Fruit fly (Drosophila melanogaster) whole organism, prepupa: ENCODE measurements around the gene CG14118.

Source experiments
- Blimp-1 ChIP-seq: fragments of 200-800 bp; sonication (Bioruptor generic); optimal IDR thresholded peaks from 3 replicates; lab custom pipeline; 2017; ENCODE audit warnings: missing biosample characterization, missing genetic modification characterization, mild to moderate bottlenecking, moderate library complexity, missing genetic modification reagents
- CG10631 ChIP-seq: fragments of 200-800 bp; sonication (Bioruptor generic); optimal IDR thresholded peaks from 2 replicates; lab custom pipeline; 2016; ENCODE audit warnings: missing biosample characterization, missing genetic modification characterization
- CG11294 ChIP-seq: fragments of 200-800 bp; sonication (Bioruptor generic); IDR thresholded peaks from 2 replicates; pipeline ENCODE4 v1.3.6; 2022; ENCODE audit warnings: missing biosample characterization, missing genetic modification characterization
- CG15336 ChIP-seq: fragments of 200-800 bp; sonication (Bioruptor generic); IDR thresholded peaks from 2 replicates; pipeline ENCODE4 v1.3.6; 2022; ENCODE audit warnings: missing biosample characterization, missing genetic modification characterization
- CG3032 ChIP-seq: fragments of 200-800 bp; optimal IDR thresholded peaks from 2 replicates; lab custom pipeline; 2019; ENCODE audit warnings: missing biosample characterization, mild to moderate bottlenecking, missing genetic modification characterization, moderate library complexity
- CG32006 ChIP-seq: fragments of 200-800 bp; sonication (Bioruptor generic); optimal IDR thresholded peaks from 3 replicates; lab custom pipeline; 2017; ENCODE audit warnings: missing biosample characterization, mild to moderate bottlenecking, missing genetic modification characterization
- CG3919 ChIP-seq: fragments of 200-800 bp; sonication (Bioruptor generic); optimal IDR thresholded peaks from 3 replicates; lab custom pipeline; 2016; ENCODE audit warnings: missing biosample characterization, missing genetic modification characterization
- CG4318 ChIP-seq: fragments of 200-800 bp; sonication (Bioruptor generic); optimal IDR thresholded peaks from 3 replicates; lab custom pipeline; 2017; ENCODE audit warnings: missing biosample characterization, mild to moderate bottlenecking, missing genetic modification characterization
- CG6163 ChIP-seq: fragments of 200-800 bp; sonication (Bioruptor generic); IDR thresholded peaks from 3 replicates; pipeline ENCODE4 v1.3.6; 2022; ENCODE audit warnings: missing biosample characterization, missing genetic modification characterization
- CG6276 ChIP-seq: fragments of 200-800 bp; sonication (Bioruptor generic); optimal IDR thresholded peaks from 2 replicates; lab custom pipeline; 2017; ENCODE audit warnings: missing biosample characterization, mild to moderate bottlenecking, missing genetic modification characterization
- CG6792 ChIP-seq: fragments of 200-800 bp; sonication (Bioruptor generic); optimal IDR thresholded peaks from 3 replicates; lab custom pipeline; 2016; ENCODE audit warnings: missing biosample characterization, missing genetic modification characterization
- CG7368 ChIP-seq: fragments of 200-800 bp; sonication (Bioruptor generic); optimal IDR thresholded peaks from 3 replicates; lab custom pipeline; 2016; ENCODE audit warnings: missing biosample characterization, missing genetic modification characterization
- CG8319 ChIP-seq: fragments of 200-800 bp; sonication (Bioruptor generic); optimal IDR thresholded peaks from 3 replicates; lab custom pipeline; 2016; ENCODE audit warnings: missing biosample characterization, missing genetic modification characterization
- CG8632 ChIP-seq: fragments of 200-800 bp; sonication (Bioruptor generic); optimal IDR thresholded peaks from 3 replicates; lab custom pipeline; 2016; ENCODE audit warnings: missing biosample characterization, missing genetic modification characterization
- Eip93F ChIP-seq: fragments of 200-800 bp; sonication (Bioruptor generic); optimal IDR thresholded peaks from 2 replicates; lab custom pipeline; 2016; ENCODE audit warnings: missing biosample characterization, mild to moderate bottlenecking, missing genetic modification characterization
- Hr39 ChIP-seq: fragments of 200-800 bp; sonication (Bioruptor generic); optimal IDR thresholded peaks from 2 replicates; lab custom pipeline; 2016; ENCODE audit warnings: missing biosample characterization, missing genetic modification characterization
- Hr4 ChIP-seq: fragments of 200-800 bp; sonication (Bioruptor generic); optimal IDR thresholded peaks from 3 replicates; lab custom pipeline; 2016; ENCODE audit warnings: missing biosample characterization, missing genetic modification characterization
- Lpt ChIP-seq: fragments of 200-800 bp; sonication (Bioruptor generic); optimal IDR thresholded peaks from 3 replicates; lab custom pipeline; 2016; ENCODE audit warnings: missing biosample characterization, missing genetic modification characterization
- OdsH ChIP-seq: fragments of 200-800 bp; sonication (Bioruptor generic); optimal IDR thresholded peaks from 3 replicates; lab custom pipeline; 2016; ENCODE audit warnings: missing biosample characterization, missing genetic modification characterization
- Sox14 ChIP-seq: fragments of 200-800 bp; sonication (Bioruptor generic); optimal IDR thresholded peaks from 3 replicates; lab custom pipeline; 2016; ENCODE audit warnings: missing biosample characterization, missing genetic modification characterization
- Sox15 ChIP-seq: fragments of 200-800 bp; sonication (Bioruptor generic); optimal IDR thresholded peaks from 3 replicates; lab custom pipeline; 2016; ENCODE audit warnings: missing biosample characterization, missing genetic modification characterization
- achi ChIP-seq: fragments of 200-800 bp; sonication (Bioruptor generic); optimal IDR thresholded peaks from 3 replicates; lab custom pipeline; 2016; ENCODE audit warnings: missing biosample characterization, missing genetic modification characterization
- cyc ChIP-seq: fragments of 200-800 bp; sonication (Bioruptor generic); optimal IDR thresholded peaks from 3 replicates; lab custom pipeline; 2016; ENCODE audit warnings: missing biosample characterization, missing genetic modification characterization
- dsx ChIP-seq: fragments of 200-800 bp; optimal IDR thresholded peaks from 3 replicates; lab custom pipeline; 2019; ENCODE audit warnings: missing biosample characterization, mild to moderate bottlenecking, missing genetic modification characterization, moderate library complexity; ENCODE audit not compliant: poor library complexity, severe bottlenecking
- eg ChIP-seq: fragments of 200-800 bp; sonication (Bioruptor generic); IDR thresholded peaks from 3 replicates; pipeline ENCODE4 v1.3.6; 2022; ENCODE audit warnings: missing biosample characterization, missing genetic modification characterization
- esn ChIP-seq: fragments of 200-800 bp; sonication (Bioruptor generic); optimal IDR thresholded peaks from 2 replicates; lab custom pipeline; 2016; ENCODE audit warnings: missing biosample characterization, mild to moderate bottlenecking, missing genetic modification characterization, moderate library complexity
- fd85E ChIP-seq: fragments of 200-800 bp; sonication (Bioruptor generic); optimal IDR thresholded peaks from 3 replicates; lab custom pipeline; 2016; ENCODE audit warnings: missing biosample characterization, missing genetic modification characterization
- fkh ChIP-seq: fragments of 200-800 bp; sonication (Bioruptor generic); optimal IDR thresholded peaks from 3 replicates; lab custom pipeline; 2017; ENCODE audit warnings: missing biosample characterization, mild to moderate bottlenecking, missing genetic modification characterization, moderate library complexity
- net ChIP-seq: fragments of 200-800 bp; sonication (Bioruptor generic); optimal IDR thresholded peaks from 3 replicates; lab custom pipeline; 2016; ENCODE audit warnings: missing biosample characterization, missing genetic modification characterization
- salr ChIP-seq, 2 experiments: fragments of 200-800 bp; sonication (Bioruptor generic); optimal IDR thresholded peaks; 3 replicates each; lab custom pipeline; 2016 to 2018; ENCODE audit warnings: missing biosample characterization in 2 of 2, missing genetic modification characterization in 2 of 2, mild to moderate bottlenecking in 1 of 2
- svp ChIP-seq: fragments of 200-800 bp; sonication (Bioruptor generic); peaks from one replicate; lab custom pipeline; 2016; ENCODE audit warnings: missing biosample characterization, missing genetic modification characterization
- vri ChIP-seq: fragments of 200-800 bp; sonication (Bioruptor generic); optimal IDR thresholded peaks from 3 replicates; lab custom pipeline; 2016; ENCODE audit warnings: missing biosample characterization, mild to moderate bottlenecking, missing genetic modification characterization

Gene CG14118

DNA sequence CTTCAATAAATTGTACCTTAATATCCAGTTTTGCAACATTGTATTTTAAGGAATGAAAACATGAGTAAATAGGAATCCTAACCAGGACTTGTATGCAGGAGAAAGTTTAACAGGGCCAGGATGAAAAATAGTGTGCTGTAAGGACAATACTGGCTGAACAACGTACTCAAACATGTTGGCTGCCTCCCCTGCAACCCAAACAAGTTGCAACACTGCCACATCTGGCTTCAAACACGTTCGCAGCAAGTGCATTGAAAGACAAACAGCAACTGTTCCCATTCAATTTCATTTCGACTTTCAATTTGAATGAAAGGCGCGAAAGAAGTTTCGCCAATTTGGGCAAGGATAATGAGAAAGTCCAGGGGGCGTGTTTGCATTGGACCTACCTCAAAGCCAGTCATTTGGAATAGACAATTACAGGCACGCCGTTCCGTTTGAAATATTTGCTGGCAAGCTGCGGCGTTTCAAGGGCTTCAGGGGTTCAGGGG is 24.5 kb upstream of the CG14118 start:
- TF ChIP-seq CG3032 (tag; lab: Kevin White, UChicago) (no peak), CG32006 (GFP tag; lab: Kevin White, UChicago) (no peak), CG6792 (GFP tag; lab: Kevin White, UChicago) (no peak), CG8319 (GFP tag; lab: Kevin White, UChicago) (no peak), fd85E (no peak), net (GFP tag; lab: Kevin White, UChicago) (no peak)

DNA sequence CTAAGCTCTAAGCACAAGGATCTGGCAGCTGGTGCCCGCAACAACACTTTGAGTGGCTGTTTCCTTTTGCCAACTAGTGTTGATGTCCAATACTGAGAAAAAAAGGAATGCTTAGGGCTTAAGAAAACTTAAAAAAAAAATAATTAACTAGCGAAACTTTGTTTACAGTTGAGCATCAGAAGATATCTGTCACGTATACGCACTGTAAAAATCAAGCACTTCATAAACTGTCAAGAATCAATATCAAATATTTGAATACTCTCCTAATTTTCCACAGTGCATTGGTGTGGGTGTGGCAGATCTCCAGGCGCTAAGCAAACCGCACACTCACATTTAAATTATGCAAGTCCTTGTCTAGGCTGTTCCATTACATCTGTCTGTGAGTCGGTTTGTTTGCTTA is 18.2 kb upstream of the CG14118 start:
- TF ChIP-seq CG4318 (no peak), Hr4 (no peak), Blimp-1 (GFP tag; lab: Kevin White, UChicago) (no peak), salr (GFP tag; optimal IDR thresholded peaks at IDR 0.05; lab: Kevin White, UChicago) (no peak), cyc (GFP tag; lab: Kevin White, UChicago) (no peak), CG8632 (GFP tag; lab: Kevin White, UChicago) (no peak), achi (no peak), CG6276 (GFP tag; lab: Kevin White, UChicago) (no peak), Hr39 (GFP tag; lab: Kevin White, UChicago) (no peak), OdsH (GFP tag; lab: Kevin White, UChicago) (no peak), CG6163 (GFP tag; lab: Robert Waterston, UW) (no peak), CG15336 (GFP tag; lab: Robert Waterston, UW) (no peak), dsx (GFP tag; lab: Kevin White, UChicago) (no peak), esn (GFP tag; lab: Kevin White, UChicago) (no peak), Lpt (GFP tag; lab: Kevin White, UChicago) (no peak)
- TF ChIP-seq, all 60 proteins: peak for 0

DNA sequence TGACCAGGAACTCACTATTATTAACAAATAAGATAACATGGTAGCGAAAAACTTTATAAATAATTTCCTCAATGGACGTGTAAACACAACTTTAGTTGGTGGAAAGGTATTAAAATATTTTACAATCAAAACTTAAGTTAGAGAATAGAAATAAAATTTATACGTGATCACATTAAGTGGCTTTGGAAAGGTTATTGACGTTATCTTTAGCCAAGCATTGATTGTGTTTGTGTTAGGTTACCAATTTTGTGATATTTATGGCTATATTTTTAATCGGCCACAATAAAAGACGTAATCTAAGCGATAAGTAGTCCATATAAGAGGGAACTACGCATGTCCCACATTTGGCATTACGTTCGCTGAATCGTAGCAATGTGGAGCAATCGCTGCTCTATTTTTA is 7.8 kb upstream of the CG14118 start, which contains the start of gene CG14120:
Gene CG14120 (plus strand): TSS at position 360 of the 400 bp plus-strand sequence.
- no peak for TF ChIP-seq Sox14 (GFP tag; lab: Kevin White, UChicago)
- TF ChIP-seq Blimp-1 (GFP tag; lab: Kevin White, UChicago) = no peak
- TF ChIP-seq salr (GFP tag; optimal IDR thresholded peaks at IDR 0.05; lab: Kevin White, UChicago) = no peak
- TF ChIP-seq CG3919 = no peak
- no peak for TF ChIP-seq CG15336 (GFP tag; lab: Robert Waterston, UW)
- peak; percentile 81 for TF ChIP-seq vri (GFP tag; lab: Kevin White, UChicago)
- no peak for TF ChIP-seq Sox15
- TF ChIP-seq CG11294 (GFP tag; lab: Robert Waterston, UW) = no peak
- TF ChIP-seq CG6163 (GFP tag; lab: Robert Waterston, UW) = no peak

DNA sequence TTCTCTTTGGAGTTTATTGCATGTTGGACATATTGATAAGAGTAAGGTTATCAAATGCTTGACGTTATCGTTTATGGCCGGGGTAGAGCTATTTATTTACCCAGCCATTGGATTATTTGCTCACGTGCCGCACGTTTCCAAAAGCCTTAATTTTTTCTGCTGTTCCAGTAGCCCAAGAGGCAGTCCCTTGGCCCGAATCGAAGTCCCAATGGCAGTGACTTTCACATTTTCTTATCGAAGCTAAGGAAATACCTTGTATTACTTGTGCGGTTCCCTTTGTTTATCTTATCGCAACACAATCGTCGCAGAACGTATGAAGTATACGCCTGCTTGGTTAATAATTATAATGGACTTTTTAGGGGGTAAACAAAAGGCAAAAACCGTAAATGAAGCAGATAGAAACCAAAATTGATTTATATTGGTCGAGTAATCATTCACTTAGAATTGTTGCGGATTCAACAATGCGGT is 3.1 kb upstream of the CG14118 start, which contains the start of gene CG43894:
Gene CG43894 (plus strand): TSS at position 418 of the 468 bp plus-strand sequence.
- TF ChIP-seq fkh (GFP tag; lab: Kevin White, UChicago) = peak; percentile 75
- peak; percentile 91 for TF ChIP-seq Eip93F (GFP tag; lab: Kevin White, UChicago)
- peak; percentile 33 for TF ChIP-seq svp
- peak; percentile 89 for TF ChIP-seq vri (GFP tag; lab: Kevin White, UChicago)
- no peak for TF ChIP-seq CG7368
- TF ChIP-seq CG10631 (GFP tag; lab: Kevin White, UChicago) = no peak
- TF ChIP-seq, all 60 proteins: peak for 4

DNA sequence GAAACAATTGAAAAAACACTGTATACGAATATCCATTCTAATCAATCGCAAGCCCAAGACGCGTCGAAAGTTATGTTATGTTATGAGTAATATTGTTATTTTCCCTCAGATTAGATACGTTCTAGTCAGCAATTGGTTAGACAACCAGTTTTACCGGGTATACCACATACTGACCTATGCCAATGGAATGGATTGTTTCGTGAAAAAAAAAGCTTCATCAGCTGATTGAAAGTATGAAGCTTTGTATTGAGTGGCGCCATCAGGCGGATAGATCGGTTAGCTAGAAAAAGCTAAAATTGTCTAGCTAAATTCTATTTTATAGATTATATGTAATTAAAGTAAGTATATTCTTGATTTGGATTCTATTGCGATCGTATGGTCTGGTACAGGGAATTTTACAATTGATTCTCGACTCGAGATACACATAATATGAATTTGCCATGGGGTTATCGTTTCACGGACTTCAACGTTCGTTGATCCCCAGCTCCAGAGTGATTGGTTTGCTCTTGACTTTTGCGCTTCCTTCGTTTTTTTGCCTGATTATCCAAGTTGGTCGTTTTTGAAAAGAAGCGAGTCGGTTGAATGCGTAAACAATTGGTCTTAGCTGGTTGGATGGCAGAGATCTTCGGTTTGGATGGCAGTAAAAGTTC is 10.2 kb downstream of the CG14118 start, which contains the start of gene CG12520:
Gene CG12520 (minus strand): TSS at position 159 of the 650 bp plus-strand sequence.
- TF ChIP-seq vri (GFP tag; lab: Kevin White, UChicago) = peak; percentile 47
- no peak for TF ChIP-seq eg (GFP tag; lab: Robert Waterston, UW)
- peak; percentile 91 for TF ChIP-seq svp
